Fruit fly (Drosophila melanogaster) whole organism, embryonic: Measurements from ENCODE around the gene sws.

Experiments
- CG10209 ChIP-seq: fragments of 200-800 bp; sonication (Bioruptor generic); optimal IDR thresholded peaks from 3 replicates; lab custom pipeline; 2017; ENCODE audit warnings: missing biosample characterization, mild to moderate bottlenecking, missing genetic modification characterization, missing genetic modification reagents
- CG10543 ChIP-seq: fragments of 200-800 bp; sonication (Bioruptor generic); optimal IDR thresholded peaks from 3 replicates; lab custom pipeline; 2017; ENCODE audit warnings: missing biosample characterization, mild to moderate bottlenecking, missing genetic modification characterization, moderate library complexity
- CG11560 ChIP-seq: fragments of 200-800 bp; sonication (Bioruptor generic); IDR thresholded peaks from 3 replicates; pipeline ENCODE4 v1.3.6; 2022; ENCODE audit warnings: missing biosample characterization, missing genetic modification characterization
- CG13775 ChIP-seq: fragments of 200-800 bp; sonication (Bioruptor generic); optimal IDR thresholded peaks from 3 replicates; lab custom pipeline; 2017; ENCODE audit warnings: missing biosample characterization, mild to moderate bottlenecking, missing genetic modification characterization
- CG14667 ChIP-seq: fragments of 200-800 bp; sonication (Bioruptor generic); IDR thresholded peaks from 2 replicates; pipeline ENCODE4 v1.3.6; 2022; ENCODE audit warnings: missing biosample characterization, missing genetic modification characterization
- CG15073 ChIP-seq: fragments of 200-800 bp; sonication (Bioruptor generic); optimal IDR thresholded peaks from 2 replicates; lab custom pipeline; 2016; ENCODE audit warnings: missing biosample characterization, missing genetic modification characterization
- CG1603 ChIP-seq: fragments of 200-800 bp; sonication (Bioruptor generic); optimal IDR thresholded peaks from 2 replicates; lab custom pipeline; 2019; ENCODE audit warnings: missing biosample characterization, mild to moderate bottlenecking, missing genetic modification characterization, moderate library complexity
- CG1647 ChIP-seq: fragments of 200-800 bp; sonication (Bioruptor generic); optimal IDR thresholded peaks from 3 replicates; lab custom pipeline; 2016; ENCODE audit warnings: missing biosample characterization, missing genetic modification characterization
- CG17829 ChIP-seq: fragments of 200-800 bp; optimal IDR thresholded peaks from 2 replicates; lab custom pipeline; 2019; ENCODE audit warnings: missing biosample characterization, mild to moderate bottlenecking, missing genetic modification characterization, moderate library complexity
- CG18262 ChIP-seq: fragments of 200-800 bp; optimal IDR thresholded peaks from 3 replicates; lab custom pipeline; 2019; ENCODE audit warnings: missing biosample characterization, mild to moderate bottlenecking, missing genetic modification characterization, moderate library complexity
- CG18476 ChIP-seq: fragments of 200-800 bp; sonication (Bioruptor generic); optimal IDR thresholded peaks from 2 replicates; lab custom pipeline; 2016; ENCODE audit warnings: missing biosample characterization, mild to moderate bottlenecking, missing genetic modification characterization
- CG31441 ChIP-seq: fragments of 200-800 bp; sonication (Bioruptor generic); IDR thresholded peaks from 2 replicates; pipeline ENCODE4 v1.3.6; 2022; ENCODE audit warnings: missing biosample characterization, missing genetic modification characterization
- CG3163 ChIP-seq: fragments of 200-800 bp; sonication (Bioruptor generic); optimal IDR thresholded peaks from 3 replicates; lab custom pipeline; 2016; ENCODE audit warnings: missing biosample characterization, missing genetic modification characterization
- CG33557 ChIP-seq: fragments of 200-800 bp; sonication (Bioruptor generic); optimal IDR thresholded peaks from 2 replicates; lab custom pipeline; 2019; ENCODE audit warnings: missing biosample characterization, mild to moderate bottlenecking, missing genetic modification characterization, moderate library complexity
- CG4617 ChIP-seq: fragments of 200-800 bp; sonication (Bioruptor generic); optimal IDR thresholded peaks from 3 replicates; lab custom pipeline; 2016; ENCODE audit warnings: missing biosample characterization, missing genetic modification characterization, borderline replicate concordance
- CG9609 ChIP-seq: fragments of 200-800 bp; sonication (Bioruptor generic); optimal IDR thresholded peaks from 3 replicates; lab custom pipeline; 2016; ENCODE audit warnings: missing biosample characterization, missing genetic modification characterization
- CG9876 ChIP-seq: fragments of 200-800 bp; sonication (Bioruptor generic); optimal IDR thresholded peaks from 2 replicates; lab custom pipeline; 2016; ENCODE audit warnings: missing biosample characterization, missing genetic modification characterization
- E2f2 ChIP-seq: fragments of 200-800 bp; sonication (Bioruptor generic); IDR thresholded peaks from 2 replicates; pipeline ENCODE4 v1.3.6; 2022; ENCODE audit warnings: missing biosample characterization, missing genetic modification characterization
- Hand ChIP-seq: fragments of 200-800 bp; sonication (Bioruptor generic); optimal IDR thresholded peaks from 2 replicates; lab custom pipeline; 2017; ENCODE audit warnings: mild to moderate bottlenecking, missing biosample characterization, missing genetic modification reagents, missing genetic modification characterization
- Lhr ChIP-seq: fragments of 200-800 bp; sonication (Bioruptor generic); optimal IDR thresholded peaks from 3 replicates; lab custom pipeline; 2017; ENCODE audit warnings: mild to moderate bottlenecking, missing biosample characterization, missing genetic modification reagents, missing genetic modification characterization
- Lpt ChIP-seq: fragments of >200 bp; optimal IDR thresholded peaks from 2 replicates; lab custom pipeline; 2018; ENCODE audit warnings: missing biosample characterization, missing genetic modification characterization
- Max ChIP-seq: fragments of 200-800 bp; sonication (Bioruptor generic); optimal IDR thresholded peaks from 2 replicates; lab custom pipeline; 2016; ENCODE audit warnings: missing biosample characterization, mild to moderate bottlenecking, missing genetic modification characterization
- Med ChIP-seq: fragments of 200-800 bp; sonication (Bioruptor generic); peaks from one replicate; lab custom pipeline; 2016; ENCODE audit warnings: missing biosample characterization, missing genetic modification characterization, mild to moderate bottlenecking, inconsistent platforms, moderate library complexity
- Meics ChIP-seq: fragments of 200-800 bp; sonication (Bioruptor generic); optimal IDR thresholded peaks from 2 replicates; lab custom pipeline; 2017; ENCODE audit warnings: missing biosample characterization, mild to moderate bottlenecking, missing genetic modification characterization
- Myb ChIP-seq: fragments of 200-800 bp; sonication (Bioruptor generic); optimal IDR thresholded peaks from 2 replicates; lab custom pipeline; 2016; ENCODE audit warnings: missing biosample characterization, missing genetic modification characterization
- Nf-YC ChIP-seq: fragments of 200-800 bp; optimal IDR thresholded peaks from 3 replicates; lab custom pipeline; 2019; ENCODE audit warnings: missing biosample characterization, mild to moderate bottlenecking, missing genetic modification characterization, moderate library complexity
- Oli ChIP-seq: fragments of 200-800 bp; sonication (Bioruptor generic); optimal IDR thresholded peaks from 2 replicates; lab custom pipeline; 2018; ENCODE audit warnings: missing biosample characterization, mild to moderate bottlenecking, missing genetic modification characterization, moderate library complexity
- Rfx ChIP-seq: fragments of 200-800 bp; sonication (Bioruptor generic); IDR thresholded peaks from 2 replicates; pipeline ENCODE4 v1.3.6; 2022; ENCODE audit warnings: missing biosample characterization, missing genetic modification characterization
- Sox102F ChIP-seq: fragments of 200-800 bp; sonication (Bioruptor generic); optimal IDR thresholded peaks from 2 replicates; lab custom pipeline; 2018; ENCODE audit warnings: missing biosample characterization, mild to moderate bottlenecking, missing genetic modification characterization, moderate library complexity
- cato ChIP-seq: fragments of 200-800 bp; sonication (Bioruptor generic); optimal IDR thresholded peaks from 2 replicates; lab custom pipeline; 2016; ENCODE audit warnings: missing biosample characterization, missing genetic modification characterization, borderline replicate concordance
- chinmo ChIP-seq: fragments of 200-800 bp; sonication (Bioruptor generic); IDR thresholded peaks from 4 replicates; pipeline ENCODE4 v1.3.6; 2022; ENCODE audit warnings: missing biosample characterization, missing genetic modification characterization; ENCODE audit not compliant: partially characterized antibody
- corto ChIP-seq: fragments of 200-800 bp; sonication (Bioruptor generic); optimal IDR thresholded peaks from 2 replicates; lab custom pipeline; 2016; ENCODE audit warnings: missing biosample characterization, mild to moderate bottlenecking, missing genetic modification characterization, moderate library complexity
- en ChIP-seq: fragments of 200-800 bp; sonication (Bioruptor generic); optimal IDR thresholded peaks from 2 replicates; lab custom pipeline; 2016; ENCODE audit warnings: missing biosample characterization, missing genetic modification characterization
- eve ChIP-seq, 2 experiments: fragments of >200 bp; optimal IDR thresholded peaks; 2 replicates each; lab custom pipeline; 2017; ENCODE audit warnings: missing biosample characterization in 2 of 2, missing genetic modification characterization in 2 of 2
- gcm2 ChIP-seq: fragments of 200-800 bp; sonication (Bioruptor generic); optimal IDR thresholded peaks from 2 replicates; lab custom pipeline; 2016; ENCODE audit warnings: missing biosample characterization, missing genetic modification characterization
- gem ChIP-seq: fragments of 200-800 bp; sonication (Bioruptor generic); optimal IDR thresholded peaks from 2 replicates; lab custom pipeline; 2019; ENCODE audit warnings: missing biosample characterization, mild to moderate bottlenecking, missing genetic modification characterization, moderate library complexity
- grn ChIP-seq: fragments of 200-800 bp; sonication (Bioruptor generic); optimal IDR thresholded peaks from 3 replicates; lab custom pipeline; 2017; ENCODE audit warnings: missing biosample characterization, missing genetic modification characterization
- ind ChIP-seq: fragments of 200-800 bp; sonication (Bioruptor generic); optimal IDR thresholded peaks from 3 replicates; lab custom pipeline; 2016; ENCODE audit warnings: missing biosample characterization, missing genetic modification characterization
- insv ChIP-seq, 2 experiments: fragments of 200-800 bp; sonication (Bioruptor generic); optimal IDR thresholded peaks; 3 replicates each; lab custom pipeline; 2016 to 2018; ENCODE audit warnings: missing biosample characterization in 2 of 2, missing genetic modification characterization in 2 of 2
- knrl ChIP-seq: fragments of 200-800 bp; sonication (Bioruptor generic); IDR thresholded peaks from 3 replicates; pipeline ENCODE4 v1.3.6; 2022; ENCODE audit warnings: missing biosample characterization, missing genetic modification characterization; ENCODE audit not compliant: partially characterized antibody
- lov ChIP-seq, 2 experiments: fragments of 200-800 bp in 1 of 2; fragments of >200 bp in 1 of 2; sonication (Bioruptor generic) in 1 of 2; IDR thresholded peaks in 1 of 2; optimal IDR thresholded peaks in 1 of 2; 2 replicates in 1 of 2; 3 replicates in 1 of 2; pipeline versions ENCODE4 v1.3.6 to Lab custom; 2017 to 2022; ENCODE audit warnings: missing biosample characterization in 1 of 2, missing genetic modification characterization in 1 of 2
- odd ChIP-seq: fragments of 200-800 bp; sonication (Bioruptor generic); optimal IDR thresholded peaks from 2 replicates; lab custom pipeline; 2017; ENCODE audit warnings: missing biosample characterization, mild to moderate bottlenecking, missing genetic modification characterization
- org-1 ChIP-seq: fragments of 200-800 bp; sonication (Bioruptor generic); optimal IDR thresholded peaks from 2 replicates; lab custom pipeline; 2017; ENCODE audit warnings: missing biosample characterization, missing genetic modification characterization
- pzg ChIP-seq: fragments of 200-800 bp; sonication (Bioruptor generic); optimal IDR thresholded peaks from 3 replicates; lab custom pipeline; 2018; ENCODE audit warnings: missing biosample characterization, mild to moderate bottlenecking, missing genetic modification characterization, moderate library complexity
- sim ChIP-seq: fragments of 200-800 bp; sonication (Bioruptor generic); IDR thresholded peaks from 2 replicates; pipeline ENCODE4 v1.3.6; 2022; ENCODE audit warnings: missing biosample characterization, missing genetic modification characterization
- slbo ChIP-seq: fragments of 200-800 bp; sonication (Bioruptor generic); IDR thresholded peaks from 2 replicates; pipeline ENCODE4 v1.3.6; 2022; ENCODE audit warnings: missing biosample characterization, missing genetic modification characterization
- sob ChIP-seq: fragments of 200-800 bp; sonication (Bioruptor generic); IDR thresholded peaks from 2 replicates; pipeline ENCODE4 v1.3.6; 2022; ENCODE audit warnings: missing biosample characterization, missing genetic modification characterization
- unpg ChIP-seq: fragments of 200-800 bp; sonication (Bioruptor generic); optimal IDR thresholded peaks from 3 replicates; lab custom pipeline; 2018; ENCODE audit warnings: missing biosample characterization, mild to moderate bottlenecking, missing genetic modification characterization, moderate library complexity
- wor ChIP-seq: fragments of 200-800 bp; sonication (Bioruptor generic); IDR thresholded peaks from 2 replicates; pipeline ENCODE4 v1.3.6; 2022; ENCODE audit warnings: missing biosample characterization, missing genetic modification characterization

The sws gene

dm6 chrX:7968215-7968799 lies at the start of gene sws (continued):
- TF ChIP-seq Hand (no peak), lov (optimal IDR thresholded peaks at IDR 0.05; lab: Kevin White, UChicago) (no peak), lov (GFP tag; IDR thresholded peaks at IDR 0.05; lab: Robert Waterston, UW) (no peak), pzg (peak; percentile 51), Oli (tag; lab: Kevin White, UChicago) (peak; percentile 43), CG31441 (GFP tag; lab: Robert Waterston, UW) (peak; percentile 61), Lpt (GFP tag; lab: Kevin White, UChicago) (no peak), corto (GFP tag; lab: Kevin White, UChicago) (no peak), Nf-YC (tag; lab: Kevin White, UChicago) (peak; percentile 37), Myb (GFP tag; lab: Kevin White, UChicago) (peak; percentile 15), slbo (GFP tag; lab: Robert Waterston, UW) (peak; percentile 31; the same call in 1 of the 2 replicates), Sox102F (GFP tag; lab: Kevin White, UChicago) (peak; percentile 53), en (GFP tag; lab: Kevin White, UChicago) (no peak), CG1647 (GFP tag; lab: Kevin White, UChicago) (no peak), CG1603 (peak; percentile 47), odd (GFP tag; lab: Kevin White, UChicago) (no peak), Lhr (GFP tag; lab: Kevin White, UChicago) (no peak), ind (GFP tag; lab: Kevin White, UChicago) (peak; percentile 27), CG10209 (GFP tag; lab: Kevin White, UChicago) (peak; percentile 23), cato (GFP tag; lab: Kevin White, UChicago) (no peak), E2f2 (0 out of 2 replicates have a peak, but pooled peaks have one; percentile 17), sob (GFP tag; lab: Robert Waterston, UW) (no peak), CG10543 (GFP tag; lab: Kevin White, UChicago) (peak; percentile 28), unpg (GFP tag; lab: Kevin White, UChicago) (peak; percentile 36), org-1 (no peak), wor (no peak), CG15073 (GFP tag; lab: Kevin White, UChicago) (no peak), CG18476 (GFP tag; lab: Kevin White, UChicago) (no peak), grn (GFP tag; lab: Kevin White, UChicago) (no peak), sim (GFP tag; lab: Robert Waterston, UW) (no peak), Med (GFP tag; lab: Kevin White, UChicago) (no peak), CG9609 (GFP tag; lab: Kevin White, UChicago) (no peak), gem (peak; percentile 71), Meics (GFP tag; lab: Kevin White, UChicago) (peak; percentile 53), CG3163 (no peak), CG11560 (tag; lab: Robert Waterston, UW) (no peak), knrl (peak; percentile 53; the same call in 2 of the 3 replicates), CG9876 (GFP tag; lab: Kevin White, UChicago) (no peak), Rfx (GFP tag; lab: Robert Waterston, UW) (no peak; the same call in 1 of the 2 replicates), CG4617 (no peak), eve (GFP tag; optimal IDR thresholded peaks at IDR 0.05; lab: Kevin White, UChicago) (no peak), insv (GFP tag; optimal IDR thresholded peaks at IDR 0.05; lab: Kevin White, UChicago) (no peak), gcm2 (no peak), CG33557 (GFP tag; lab: Kevin White, UChicago) (peak; percentile 1), Max (GFP tag; lab: Kevin White, UChicago) (no peak), CG17829 (tag; lab: Kevin White, UChicago) (peak; percentile 45), CG18262 (tag; lab: Kevin White, UChicago) (peak; percentile 48), CG14667 (GFP tag; lab: Robert Waterston, UW) (no peak), chinmo (GFP tag; lab: Robert Waterston, UW) (peak; percentile 9; the same call in 1 of the 4 replicates), CG13775 (GFP tag; lab: Kevin White, UChicago) (peak; percentile 63)
